Worm (Caenorhabditis elegans) whole organism, L4 larva: Measurements from ENCODE around the gene vha-1.
A peak's percentile ranks its signal among the peaks of the same experiment; 100 is the strongest.

Experiments used
- F10B5.3 ChIP-seq: sonication (generic microtip); optimal IDR thresholded peaks from 2 replicates; lab custom pipeline; 2016; ENCODE audit warnings: mild to moderate bottlenecking, missing genetic modification characterization, missing compliant biosample characterization
- F37D6.2 ChIP-seq: sonication (generic microtip); optimal IDR thresholded peaks from 2 replicates; lab custom pipeline; 2016; ENCODE audit warnings: mild to moderate bottlenecking, missing genetic modification characterization, missing compliant biosample characterization
- T20F7.1 ChIP-seq: fragments of 200-800 bp; sonication (Bioruptor generic); optimal IDR thresholded peaks from 2 replicates; lab custom pipeline; 2018; ENCODE audit warnings: mild to moderate bottlenecking, missing genetic modification characterization, missing compliant biosample characterization
- T26A8.4 ChIP-seq: fragments of 200-800 bp; sonication (Bioruptor generic); IDR thresholded peaks from 2 replicates; pipeline ENCODE4 v1.3.6; 2022; ENCODE audit warnings: missing genetic modification characterization, missing compliant biosample characterization
- Y75B8A.6 ChIP-seq: fragments of 200-800 bp; sonication (Bioruptor generic); IDR thresholded peaks from 2 replicates; pipeline ENCODE4 v1.3.6; 2022; ENCODE audit warnings: missing genetic modification reagents, missing genetic modification characterization, missing compliant biosample characterization
- ZK337.2 ChIP-seq: fragments of 200-800 bp; sonication (Bioruptor generic); IDR thresholded peaks from 2 replicates; pipeline ENCODE4 v1.3.6; 2022; ENCODE audit warnings: missing genetic modification reagents, missing genetic modification characterization, missing compliant biosample characterization
- aha-1 ChIP-seq: fragments of 150-350 bp; peaks from one replicate; lab custom pipeline; 2014; ENCODE audit warnings: missing biosample characterization, missing genetic modification characterization
- arid-1 ChIP-seq: fragments of 200-800 bp; sonication (Bioruptor generic); conservative IDR thresholded peaks from 2 replicates; pipeline ENCODE4 v1.3.6; 2022; ENCODE audit warnings: missing genetic modification reagents, missing genetic modification characterization, missing compliant biosample characterization
- ceh-20 ChIP-seq: fragments of 200-800 bp; sonication (Bioruptor generic); IDR thresholded peaks from 2 replicates; pipeline ENCODE4 v1.3.6; 2022; ENCODE audit warnings: missing genetic modification reagents, missing genetic modification characterization, missing compliant biosample characterization
- ceh-28 ChIP-seq: fragments of 150-350 bp; optimal IDR thresholded peaks from 2 replicates; lab custom pipeline; 2014; ENCODE audit warnings: missing biosample characterization, missing genetic modification reagents, missing genetic modification characterization
- ceh-32 ChIP-seq: sonication (generic microtip); optimal IDR thresholded peaks from 2 replicates; lab custom pipeline; 2016; ENCODE audit warnings: mild to moderate bottlenecking, missing genetic modification characterization, missing compliant biosample characterization; ENCODE audit not compliant: poor library complexity
- cey-2 ChIP-seq: sonication (generic microtip); optimal IDR thresholded peaks from 3 replicates; lab custom pipeline; 2017; ENCODE audit warnings: missing genetic modification characterization, mild to moderate bottlenecking, missing compliant biosample characterization, antibody characterized with exemption, borderline replicate concordance; ENCODE audit not compliant: insufficient read depth
- ctbp-1 ChIP-seq: fragments of 200-800 bp; sonication (Bioruptor generic); IDR thresholded peaks from 2 replicates; pipeline ENCODE4 v1.3.6; 2022; ENCODE audit warnings: missing genetic modification reagents, missing genetic modification characterization, missing compliant biosample characterization
- daf-16 ChIP-seq, 3 experiments: sonication (generic microtip); optimal IDR thresholded peaks; 2 replicates each; lab custom pipeline; 2016 to 2017; ENCODE audit warnings: missing genetic modification characterization in 3 of 3, missing genetic modification reagents in 3 of 3, mild to moderate bottlenecking in 2 of 3, missing compliant biosample characterization in 2 of 3, missing biosample characterization in 1 of 3, moderate library complexity in 1 of 3
- daf-8 ChIP-seq: fragments of 200-800 bp; sonication (Bioruptor generic); IDR thresholded peaks from 2 replicates; pipeline ENCODE4 v1.3.6; 2022; ENCODE audit warnings: missing genetic modification characterization, missing compliant biosample characterization
- dpl-1 ChIP-seq: fragments of 150-350 bp; optimal IDR thresholded peaks from 2 replicates; lab custom pipeline; 2014; ENCODE audit warnings: missing biosample characterization, missing genetic modification reagents, missing genetic modification characterization
- duxl-1 ChIP-seq: sonication (generic microtip); optimal IDR thresholded peaks from 2 replicates; lab custom pipeline; 2016; ENCODE audit warnings: mild to moderate bottlenecking, missing genetic modification characterization, moderate library complexity, missing compliant biosample characterization; ENCODE audit not compliant: poor library complexity
- fos-1 ChIP-seq: fragments of 150-350 bp; optimal IDR thresholded peaks from 2 replicates; lab custom pipeline; 2014; ENCODE audit warnings: missing biosample characterization, missing genetic modification characterization
- gei-8 ChIP-seq: fragments of 200-800 bp; sonication (Bioruptor generic); optimal IDR thresholded peaks from 2 replicates; lab custom pipeline; 2018; ENCODE audit warnings: mild to moderate bottlenecking, missing genetic modification characterization, missing compliant biosample characterization
- hlh-11 ChIP-seq: fragments of 200-800 bp; sonication (Bioruptor generic); optimal IDR thresholded peaks from 2 replicates; lab custom pipeline; 2018; ENCODE audit warnings: mild to moderate bottlenecking, missing genetic modification characterization, missing compliant biosample characterization
- lim-7 ChIP-seq: fragments of 200-800 bp; sonication (Bioruptor generic); IDR thresholded peaks from 2 replicates; pipeline ENCODE4 v1.3.6; 2022; ENCODE audit warnings: missing genetic modification characterization, missing compliant biosample characterization
- lin-15B ChIP-seq: fragments of 150-350 bp; sonication (generic microtip); optimal IDR thresholded peaks from 3 replicates; lab custom pipeline; 2014; ENCODE audit warnings: missing biosample characterization, missing genetic modification characterization
- mdl-1 ChIP-seq, 2 experiments: fragments of 150-350 bp in 1 of 2; sonication (generic microtip) in 1 of 2; optimal IDR thresholded peaks; 2 replicates each; lab custom pipeline; 2014 to 2017; ENCODE audit warnings: missing biosample characterization in 2 of 2, missing genetic modification characterization in 2 of 2
- mes-2 ChIP-seq: sonication (generic microtip); optimal IDR thresholded peaks from 2 replicates; lab custom pipeline; 2016; ENCODE audit warnings: missing genotype, mild to moderate bottlenecking, missing genetic modification characterization, missing compliant biosample characterization; ENCODE audit not compliant: poor library complexity, severe bottlenecking
- mxl-2 ChIP-seq: fragments of 200-800 bp; sonication (Bioruptor generic); conservative IDR thresholded peaks from 2 replicates; pipeline ENCODE4 v1.3.6; 2022; ENCODE audit warnings: missing genetic modification reagents, missing genetic modification characterization, missing compliant biosample characterization
- nhr-102 ChIP-seq: sonication (generic microtip); optimal IDR thresholded peaks from 2 replicates; lab custom pipeline; 2016; ENCODE audit warnings: mild to moderate bottlenecking, missing genetic modification characterization, moderate library complexity, missing compliant biosample characterization
- nhr-11 ChIP-seq: fragments of 150-350 bp; optimal IDR thresholded peaks from 2 replicates; lab custom pipeline; 2014; ENCODE audit warnings: missing biosample characterization, missing genetic modification characterization
- nhr-28 ChIP-seq: fragments of 150-350 bp; optimal IDR thresholded peaks from 2 replicates; lab custom pipeline; 2014; ENCODE audit warnings: missing biosample characterization, missing genetic modification characterization
- nhr-41 ChIP-seq: fragments of 200-800 bp; sonication (Bioruptor generic); IDR thresholded peaks from 2 replicates; pipeline ENCODE4 v1.3.6; 2022; ENCODE audit warnings: missing genetic modification reagents, missing genetic modification characterization, missing compliant biosample characterization
- nhr-48 ChIP-seq: sonication (generic microtip); optimal IDR thresholded peaks from 2 replicates; lab custom pipeline; 2016; ENCODE audit warnings: mild to moderate bottlenecking, missing genetic modification characterization, missing compliant biosample characterization
- nhr-77 ChIP-seq: fragments of 150-350 bp; optimal IDR thresholded peaks from 2 replicates; lab custom pipeline; 2014; ENCODE audit warnings: missing biosample characterization, missing genetic modification characterization
- pha-4 ChIP-seq, 2 experiments: fragments of 150-350 bp in 1 of 2; fragments of 200-800 bp in 1 of 2; sonication (Bioruptor generic) in 1 of 2; IDR thresholded peaks in 1 of 2; optimal IDR thresholded peaks in 1 of 2; 2 replicates each; pipeline versions ENCODE4 v1.3.6 to Lab custom; 2014 to 2022; ENCODE audit warnings: missing genetic modification characterization in 2 of 2, missing genetic modification reagents in 2 of 2, missing biosample characterization in 1 of 2, missing compliant biosample characterization in 1 of 2
- php-3 ChIP-seq: fragments of 200-800 bp; sonication (Bioruptor generic); IDR thresholded peaks from 2 replicates; pipeline ENCODE4 v1.3.6; 2022; ENCODE audit warnings: missing genetic modification reagents, missing genetic modification characterization, missing compliant biosample characterization
- skn-1 ChIP-seq: fragments of 150-350 bp; optimal IDR thresholded peaks from 2 replicates; lab custom pipeline; 2014; ENCODE audit warnings: missing biosample characterization, missing genetic modification characterization
- snpc-4 ChIP-seq: fragments of 150-350 bp; optimal IDR thresholded peaks from 2 replicates; lab custom pipeline; 2014; ENCODE audit warnings: missing biosample characterization, missing genetic modification characterization
- tra-1 ChIP-seq: fragments of 200-800 bp; sonication (Bioruptor generic); IDR thresholded peaks from 2 replicates; pipeline ENCODE4 v1.3.6; 2022; ENCODE audit warnings: missing genetic modification reagents, missing genetic modification characterization, missing compliant biosample characterization
- unc-62 ChIP-seq, 3 experiments: fragments of 150-350 bp in 1 of 3; sonication (generic microtip); optimal IDR thresholded peaks in 2 of 3; peaks in 1 of 3; 1 replicate in 1 of 3; 2 replicates in 2 of 3; lab custom pipeline; 2014 to 2017; ENCODE audit warnings: missing biosample characterization in 3 of 3, missing genetic modification characterization in 3 of 3, missing genetic modification reagents in 3 of 3, missing genotype in 1 of 3
- vab-7 ChIP-seq: fragments of 200-800 bp; sonication (Bioruptor generic); IDR thresholded peaks from 2 replicates; pipeline ENCODE4 v1.3.6; 2022; ENCODE audit warnings: missing genetic modification reagents, missing genetic modification characterization, missing compliant biosample characterization
- zfp-3 ChIP-seq: fragments of 200-800 bp; sonication (Bioruptor generic); conservative IDR thresholded peaks from 2 replicates; pipeline ENCODE4 v1.3.6; 2022; ENCODE audit warnings: missing genetic modification reagents, missing genetic modification characterization, missing compliant biosample characterization
- ztf-11 ChIP-seq: fragments of 150-350 bp; optimal IDR thresholded peaks from 2 replicates; lab custom pipeline; 2014; ENCODE audit warnings: missing biosample characterization, missing genetic modification characterization

vha-1 gene

DNA sequence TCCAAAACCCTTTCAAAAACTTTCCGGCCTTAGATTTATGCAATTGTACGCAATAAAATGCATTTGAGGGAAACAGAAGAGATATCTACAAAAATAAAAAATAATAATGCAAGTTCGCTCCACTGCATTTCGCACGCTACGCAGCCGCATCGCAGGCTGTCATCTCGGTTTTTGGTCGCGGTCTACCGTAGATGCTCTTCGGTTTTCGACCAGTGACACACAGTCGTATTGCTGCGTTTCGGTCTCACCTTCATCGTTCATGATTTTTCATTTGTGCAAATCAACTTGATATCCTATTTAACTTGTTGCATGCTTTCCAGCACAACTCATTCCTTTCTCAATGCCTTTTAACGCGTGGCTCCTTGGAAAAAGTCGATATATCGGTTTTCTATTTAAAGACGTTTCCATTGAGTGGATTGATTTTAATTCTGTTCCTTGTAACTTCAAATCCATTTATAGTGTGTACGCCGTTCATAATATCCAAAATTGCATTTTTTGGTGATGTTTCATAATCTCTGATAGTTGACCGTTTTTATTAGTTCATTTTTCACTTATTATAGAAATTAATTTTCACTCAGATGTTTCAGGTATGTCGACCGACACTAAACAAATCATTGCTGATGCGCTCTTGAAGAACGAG, at the start of gene vha-1 (continued):
- peak; percentile 74 for TF ChIP-seq dpl-1 (GFP tag; lab: Kevin White, UChicago)
- peak; percentile 52 for TF ChIP-seq ctbp-1 (GFP tag; lab: Robert Waterston, UW)
- TF ChIP-seq Y75B8A.6, result no peak
- peak; percentile 88 for TF ChIP-seq hlh-11 (tag; lab: Kevin White, UChicago)

DNA sequence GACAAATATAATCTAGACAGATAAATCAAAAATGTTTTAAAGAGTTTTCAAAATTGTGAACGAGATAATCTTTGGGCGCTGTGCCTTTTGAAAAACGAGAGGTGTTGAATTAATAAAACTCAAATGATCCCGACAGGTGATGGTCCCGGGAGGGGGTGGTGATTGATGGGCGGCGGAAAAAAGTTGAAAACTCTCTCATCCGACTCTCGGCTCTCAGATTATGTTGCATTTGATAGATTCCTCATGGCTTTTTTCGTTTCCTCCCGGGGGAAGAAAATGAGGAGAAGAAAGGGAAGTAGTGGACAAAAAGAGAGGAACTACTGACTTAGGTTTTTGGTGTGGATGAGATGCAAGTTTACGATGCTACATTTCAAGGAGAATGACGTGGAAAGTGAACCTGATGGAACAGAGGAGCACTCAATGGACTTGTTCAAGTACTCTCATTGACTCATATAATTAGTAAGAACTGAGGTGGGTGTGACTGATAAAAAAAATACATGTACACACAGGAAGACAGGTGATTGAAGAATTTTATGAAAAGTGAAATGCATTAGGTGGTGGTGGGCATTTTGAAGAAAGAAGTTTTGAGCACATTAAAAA, 49.6 kb upstream of the vha-1 start:
- no peak for TF ChIP-seq ceh-32 (tag; lab: Kevin White, UChicago)
- peak; percentile 16 for TF ChIP-seq nhr-11 (tag; lab: Kevin White, UChicago)
- no peak for TF ChIP-seq aha-1 (tag; lab: Kevin White, UChicago)
- TF ChIP-seq mdl-1 (tag; optimal IDR thresholded peaks at IDR 0.05; lab: Kevin White, UChicago), result no peak
- peak; percentile 83 for TF ChIP-seq ceh-20 (GFP tag; lab: Robert Waterston, UW)
- TF ChIP-seq nhr-28 (tag; lab: Kevin White, UChicago), result no peak
- no peak for TF ChIP-seq zfp-3
- no peak for TF ChIP-seq duxl-1 (tag; lab: Kevin White, UChicago)
- no peak for TF ChIP-seq lim-7 (GFP tag; lab: Robert Waterston, UW)
- no peak for TF ChIP-seq F37D6.2 (tag; lab: Kevin White, UChicago)
- TF ChIP-seq mes-2 (tag; lab: Kevin White, UChicago), result no peak
- no peak for TF ChIP-seq ztf-11
- TF ChIP-seq mxl-2 (GFP tag; lab: Robert Waterston, UW), result no peak
- no peak for TF ChIP-seq fos-1
- no peak for TF ChIP-seq lin-15B (tag; lab: Kevin White, UChicago)
- no peak for TF ChIP-seq nhr-41
- TF ChIP-seq Y75B8A.6, result no peak
- no peak for TF ChIP-seq php-3 (GFP tag; lab: Robert Waterston, UW)
- peak; percentile 26; the same call in 1 of the 2 replicates for TF ChIP-seq ZK337.2
- no peak for TF ChIP-seq nhr-102 (tag; lab: Kevin White, UChicago)
- no peak for TF ChIP-seq snpc-4 (tag; lab: Kevin White, UChicago)
- TF ChIP-seq skn-1, result no peak
- TF ChIP-seq tra-1 (GFP tag; lab: Robert Waterston, UW), result peak; percentile 64; the same call in 1 of the 2 replicates
- TF ChIP-seq gei-8 (GFP tag; lab: Kevin White, UChicago), result no peak
- no peak for TF ChIP-seq daf-8 (GFP tag; lab: Robert Waterston, UW)
- no peak for TF ChIP-seq T26A8.4
- peak in 1 of 2 experiments; percentile 99 for TF ChIP-seq unc-62 (GFP tag; optimal IDR thresholded peaks at IDR 0.05 in 1 of 2; lab: Kevin White, UChicago)
- TF ChIP-seq unc-62 (tag; optimal IDR thresholded peaks at IDR 0.05; lab: Kevin White, UChicago), result no peak

DNA sequence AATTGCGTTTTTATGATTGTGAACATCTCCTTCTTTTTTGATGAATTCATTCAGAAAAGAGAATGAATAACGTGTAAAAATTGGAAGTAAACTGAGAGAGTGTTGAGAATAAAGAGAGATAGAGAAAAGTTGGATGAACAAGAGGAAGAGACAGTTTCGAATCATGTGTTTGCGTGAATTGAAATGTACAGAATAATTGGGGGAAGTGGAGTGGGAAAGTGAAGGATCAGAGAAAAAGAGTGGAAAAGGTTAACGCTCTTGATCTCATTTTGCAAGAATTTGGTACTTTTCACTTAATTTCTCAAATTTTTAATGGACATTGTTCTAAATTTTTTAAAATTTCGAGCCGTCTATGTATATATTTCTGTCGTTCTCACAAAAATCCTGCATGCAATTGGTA, 47.7 kb upstream of the vha-1 start:
- peak in 1 of 2 experiments; percentile 55 for TF ChIP-seq unc-62 (GFP tag; optimal IDR thresholded peaks at IDR 0.05 in 1 of 2; lab: Kevin White, UChicago)
- no peak for TF ChIP-seq unc-62 (tag; optimal IDR thresholded peaks at IDR 0.05; lab: Kevin White, UChicago)
- no peak for TF ChIP-seq fos-1

DNA sequence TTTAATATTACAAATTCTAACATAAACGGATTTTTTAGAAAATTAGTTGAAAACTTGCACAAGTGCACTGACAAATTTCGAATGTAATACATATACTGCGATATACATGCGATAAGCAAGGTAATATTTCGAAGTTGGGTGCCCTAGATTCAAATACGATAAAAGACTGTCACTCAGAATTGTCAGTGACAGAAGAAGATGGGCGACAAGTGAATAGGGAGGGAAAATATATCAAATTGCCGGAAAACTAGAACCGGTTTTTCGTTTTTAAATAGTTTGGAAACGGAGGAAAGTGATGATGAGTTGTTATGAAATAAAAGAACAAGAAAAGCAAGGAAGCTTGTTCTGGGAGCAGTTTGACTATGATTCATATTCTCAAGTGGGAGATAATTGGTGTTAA, 47.0 kb upstream of the vha-1 start:
- no peak for TF ChIP-seq arid-1 (GFP tag; lab: Robert Waterston, UW)
- TF ChIP-seq ceh-28 (tag; lab: Kevin White, UChicago), result no peak
- no peak for TF ChIP-seq F10B5.3
- no peak for TF ChIP-seq vab-7 (GFP tag; lab: Robert Waterston, UW)
- TF ChIP-seq nhr-48 (tag; lab: Kevin White, UChicago), result no peak
- no peak for TF ChIP-seq nhr-77
- no peak for TF ChIP-seq cey-2 (tag; lab: Kevin White, UChicago)
- TF ChIP-seq daf-16 (GFP tag; optimal IDR thresholded peaks at IDR 0.05; lab: Kevin White, UChicago), result no peak
- TF ChIP-seq daf-16 (tag; optimal IDR thresholded peaks at IDR 0.05; lab: Kevin White, UChicago), result no peak
- no peak for TF ChIP-seq T20F7.1 (GFP tag; lab: Kevin White, UChicago)
- no peak for TF ChIP-seq F37D6.2 (tag; lab: Kevin White, UChicago)
- no peak for TF ChIP-seq mdl-1 (tag; optimal IDR thresholded peaks at IDR 0.05; lab: Kevin White, UChicago)
- no peak for TF ChIP-seq aha-1 (tag; lab: Kevin White, UChicago)
- TF ChIP-seq pha-4 (GFP tag; IDR thresholded peaks at IDR 0.05; lab: Robert Waterston, UW), result no peak
- TF ChIP-seq pha-4 (tag; optimal IDR thresholded peaks at IDR 0.05; lab: Kevin White, UChicago), result no peak
